Fruit fly (Drosophila melanogaster): Measurements from ENCODE around the gene CG3546.
A peak's percentile ranks its signal among the peaks of the same experiment; 100 is the strongest.

CG3546 gene

DNA sequence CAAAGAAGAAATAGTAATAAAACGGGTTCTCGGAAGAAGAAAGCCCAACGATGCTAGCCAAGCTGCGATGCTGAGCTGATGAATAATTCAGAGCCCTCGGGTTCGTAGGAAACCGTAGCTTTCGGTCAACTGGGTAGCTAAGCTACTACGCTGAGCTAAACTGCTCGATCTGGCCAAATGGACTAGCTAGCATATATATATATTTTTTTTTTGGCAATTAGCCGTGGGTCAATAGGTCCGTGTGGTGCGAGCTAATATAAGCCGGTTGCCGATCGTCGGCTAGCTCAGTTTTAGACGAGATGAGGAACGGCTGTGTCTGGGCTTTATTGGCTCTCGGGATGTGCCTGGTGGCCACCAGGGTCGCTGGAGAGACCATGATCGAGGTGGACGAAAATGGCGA lies at the start of gene CG3546:
Gene CG3546 (plus strand): TSS at position 301 of the 400 bp plus-strand sequence.
- TF ChIP-seq CG17801 (GFP tag; optimal IDR thresholded peaks at IDR 0.05; ENCODE audit: partially characterized antibody), result no peak

DNA sequence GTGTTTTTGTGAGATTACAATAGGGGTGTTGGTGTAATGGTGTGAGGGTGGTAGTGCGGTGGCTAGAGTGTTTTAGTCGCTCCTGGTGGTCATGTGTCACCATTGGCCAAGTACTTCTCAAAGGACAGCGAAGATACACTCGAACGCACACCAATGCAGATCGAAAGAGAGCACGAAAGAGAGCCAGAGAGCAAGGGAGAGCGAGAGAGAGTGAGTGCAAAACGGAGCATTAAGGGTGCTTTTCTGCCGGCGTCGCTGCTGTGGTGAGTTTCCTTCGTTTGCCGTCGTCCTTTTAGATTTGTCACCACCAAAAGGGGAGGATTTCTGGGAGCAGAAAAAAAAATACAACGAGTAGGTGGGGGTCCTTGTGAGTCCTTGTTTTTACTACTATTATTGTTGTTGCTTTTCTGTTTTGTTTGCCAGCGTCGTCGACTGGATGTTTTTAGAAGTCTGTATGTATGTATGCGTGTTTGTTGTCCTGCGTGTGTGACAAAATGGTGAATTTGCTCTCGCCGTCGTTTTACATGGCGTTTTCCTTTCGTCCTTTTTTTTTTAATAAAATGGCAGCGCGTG lies 49.7 kb upstream of the CG3546 start:
- no peak for TF ChIP-seq CG17801 (GFP tag; optimal IDR thresholded peaks at IDR 0.05; ENCODE audit: partially characterized antibody)

DNA sequence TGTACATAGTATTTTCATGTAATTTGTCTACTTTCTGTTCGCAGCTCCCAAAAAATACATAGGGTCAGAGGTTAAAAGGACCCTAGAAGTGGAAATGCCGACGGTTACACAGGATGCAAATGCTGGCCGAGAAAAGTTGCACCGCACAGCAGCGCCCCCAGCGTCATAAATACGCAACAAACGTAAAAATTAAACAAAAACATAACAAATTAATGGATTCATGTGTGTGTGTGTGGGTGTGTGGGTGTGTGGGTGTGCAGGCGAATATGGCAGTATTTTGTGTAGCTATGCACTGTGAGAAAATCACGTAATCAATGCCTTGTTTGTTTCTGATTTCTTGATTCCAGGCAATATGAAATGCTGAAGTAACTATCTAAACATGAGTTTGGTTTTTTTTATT lies 46.3 kb upstream of the CG3546 start:
- TF ChIP-seq CG17801 (GFP tag; optimal IDR thresholded peaks at IDR 0.05; ENCODE audit: partially characterized antibody), result no peak

dm6 chrX:4520879-4521278 lies 37.0 kb upstream of the CG3546 start:
- TF ChIP-seq CG17801 (GFP tag; optimal IDR thresholded peaks at IDR 0.05; ENCODE audit: partially characterized antibody), result no peak

DNA sequence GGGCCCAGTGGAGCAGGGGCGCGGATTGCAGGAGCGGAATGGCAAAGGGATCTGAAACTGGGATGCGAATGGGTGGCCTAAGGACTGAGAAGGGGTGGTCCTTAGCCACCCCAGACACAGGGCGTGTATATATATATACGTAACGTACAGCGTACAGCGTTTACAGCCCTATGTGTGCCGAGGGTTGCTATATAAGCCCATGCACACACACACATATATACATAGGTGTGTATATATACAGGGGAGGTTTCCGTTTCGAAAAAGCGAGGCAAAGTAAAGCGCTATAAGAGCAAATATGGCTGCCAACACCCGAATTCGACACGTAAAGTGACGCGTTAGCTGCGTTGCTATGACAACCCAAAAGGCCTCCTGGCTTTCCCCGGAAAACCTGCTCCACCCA lies 31.1 kb upstream of the CG3546 start:
- TF ChIP-seq CG17801 (GFP tag; optimal IDR thresholded peaks at IDR 0.05; ENCODE audit: partially characterized antibody), result no peak

dm6 chrX:4529909-4530308 lies 28.0 kb upstream of the CG3546 start, which contains the start of gene CG3556:
CG3556 (plus strand) TSS chrX:4530231.
- no peak for TF ChIP-seq CG17801 (GFP tag; optimal IDR thresholded peaks at IDR 0.05; ENCODE audit: partially characterized antibody)

- TF ChIP-seq CG17801 (GFP tag; optimal IDR thresholded peaks at IDR 0.05; ENCODE audit: partially characterized antibody), result no peak
Observed at dm6 chrX:4534002-4534401, 23.9 kb upstream of the CG3546 start.

- peak; percentile 69 for TF ChIP-seq CG17801 (GFP tag; optimal IDR thresholded peaks at IDR 0.05; ENCODE audit: partially characterized antibody)
Observed at dm6 chrX:4540430-4540932, 17.4 kb upstream of the CG3546 start, which contains the start of the genes rb and CHOp24. rb (minus strand) TSS chrX:4540626. CHOp24 (plus strand) TSS chrX:4540908.

dm6 chrX:4542353-4542752 lies 15.5 kb upstream of the CG3546 start, which contains the start of gene CG3568:
CG3568 (plus strand) TSS chrX:4542630.
- no peak for TF ChIP-seq CG17801 (GFP tag; optimal IDR thresholded peaks at IDR 0.05; ENCODE audit: partially characterized antibody)

DNA sequence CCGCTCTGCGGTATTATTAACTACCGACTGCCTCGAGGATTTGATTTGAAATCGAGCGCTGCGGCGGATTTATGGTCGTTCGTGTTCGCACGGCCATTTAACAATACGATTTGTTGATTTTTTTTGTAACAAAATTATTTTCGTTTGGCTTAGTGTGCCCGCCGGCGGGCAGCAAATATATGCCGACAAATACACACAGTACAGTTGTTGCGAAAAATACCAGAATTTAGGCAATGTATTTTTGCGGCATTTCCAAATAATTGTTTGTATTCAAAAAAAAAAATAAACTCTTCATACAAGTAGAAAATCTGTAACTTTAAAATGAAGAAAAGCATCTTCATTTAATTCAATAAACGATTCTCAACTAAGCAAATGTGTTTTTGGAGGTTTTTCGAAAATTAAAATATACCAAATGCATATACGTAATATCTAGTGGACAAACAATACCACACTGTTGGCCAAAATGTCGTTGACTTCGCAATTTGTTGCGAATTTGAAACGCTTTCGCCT lies 9.2 kb upstream of the CG3546 start, which contains the start of the genes Usf and CG15912:
Gene Usf (minus strand): TSS at position 184 of the 510 bp plus-strand sequence.
Gene CG15912 (plus strand): TSS at position 460 of the 510 bp plus-strand sequence.
- TF ChIP-seq CG17801 (GFP tag; optimal IDR thresholded peaks at IDR 0.05; ENCODE audit: partially characterized antibody), result no peak

- TF ChIP-seq CG17801 (GFP tag; optimal IDR thresholded peaks at IDR 0.05; ENCODE audit: partially characterized antibody), result no peak
Observed at dm6 chrX:4551717-4552116, 6.2 kb upstream of the CG3546 start, which contains the start of the genes CG11436 and CG3527. CG11436 (minus strand) TSS chrX:4551878. CG3527 (plus strand) TSS chrX:4551973.

- peak; percentile 58 for TF ChIP-seq CG17801 (GFP tag; optimal IDR thresholded peaks at IDR 0.05; ENCODE audit: partially characterized antibody)
Observed at dm6 chrX:4553999-4554398, 3.9 kb upstream of the CG3546 start, which contains the start of gene CG11444. CG11444 (minus strand) TSS chrX:4554398.

DNA sequence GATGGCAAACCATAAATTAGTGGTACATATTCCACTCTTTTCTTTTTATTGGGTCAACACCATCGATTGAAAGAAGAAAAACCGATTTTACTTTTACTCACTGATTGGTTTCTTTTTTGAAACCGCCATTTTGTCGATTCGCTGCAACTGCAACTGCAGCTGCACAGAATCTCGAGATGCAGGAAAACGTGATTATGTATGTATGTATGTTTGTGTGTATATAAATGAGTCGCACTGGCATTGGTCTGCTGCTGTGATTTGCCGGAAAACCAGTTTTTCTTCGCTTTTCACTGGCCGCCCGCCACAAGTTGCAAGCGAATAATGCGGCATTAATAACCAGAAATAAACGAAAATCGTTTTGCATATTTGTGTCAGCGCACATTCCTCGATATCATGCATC lies 3.2 kb upstream of the CG3546 start:
- TF ChIP-seq CG17801 (GFP tag; optimal IDR thresholded peaks at IDR 0.05; ENCODE audit: partially characterized antibody), result no peak

DNA sequence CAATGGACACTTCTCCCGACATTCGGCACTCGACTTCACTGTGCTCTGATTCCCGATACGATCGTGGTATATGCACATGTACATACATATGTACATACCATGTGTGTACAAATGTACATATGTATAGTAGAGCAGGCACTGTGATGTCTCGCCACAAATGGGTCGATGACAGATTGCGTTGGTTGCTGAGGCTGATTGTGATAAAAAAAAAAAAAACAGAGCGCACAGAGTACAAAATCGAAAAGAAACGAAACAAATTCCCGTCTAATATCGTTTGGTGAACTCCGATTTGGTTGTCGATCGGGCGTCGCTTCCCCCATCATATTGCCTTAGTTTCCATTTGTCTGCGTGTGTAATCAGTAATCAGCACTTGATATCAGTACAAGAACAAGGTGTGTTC lies 2.0 kb upstream of the CG3546 start:
- TF ChIP-seq CG17801 (GFP tag; optimal IDR thresholded peaks at IDR 0.05; ENCODE audit: partially characterized antibody), result no peak

DNA sequence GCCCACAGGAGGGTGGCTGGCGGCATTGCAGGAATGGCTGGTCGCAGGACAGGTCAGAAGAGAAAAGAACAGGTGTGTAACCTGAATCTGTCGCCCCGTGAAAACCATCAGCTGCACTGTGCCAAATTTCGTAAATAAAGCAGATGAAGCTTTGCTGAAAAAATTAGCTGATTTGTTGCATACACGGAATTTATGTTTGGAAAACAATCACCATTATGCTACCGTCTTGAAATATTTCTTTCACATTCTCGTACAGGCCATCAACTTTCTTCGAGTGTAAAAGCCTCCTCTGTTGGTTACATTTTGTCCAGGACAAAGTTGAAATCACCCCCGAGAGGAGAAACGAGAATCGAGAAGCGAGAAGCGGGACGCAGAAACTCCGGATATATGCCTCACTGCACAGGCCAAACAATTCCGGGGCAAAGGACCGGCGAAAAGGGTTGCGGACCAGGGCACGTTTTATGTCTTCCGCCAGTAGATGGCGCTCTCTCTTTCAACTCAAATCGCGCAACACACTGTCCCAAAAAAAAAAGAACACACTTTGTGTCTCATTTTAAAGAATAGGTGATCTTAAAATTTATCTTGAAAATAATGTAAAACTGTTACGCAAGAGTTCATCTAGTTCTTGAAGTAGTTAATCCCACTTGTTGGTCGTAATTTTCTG lies 2.4 kb downstream of the CG3546 start:
- TF ChIP-seq CG17801 (GFP tag; optimal IDR thresholded peaks at IDR 0.05; ENCODE audit: partially characterized antibody), result no peak

DNA sequence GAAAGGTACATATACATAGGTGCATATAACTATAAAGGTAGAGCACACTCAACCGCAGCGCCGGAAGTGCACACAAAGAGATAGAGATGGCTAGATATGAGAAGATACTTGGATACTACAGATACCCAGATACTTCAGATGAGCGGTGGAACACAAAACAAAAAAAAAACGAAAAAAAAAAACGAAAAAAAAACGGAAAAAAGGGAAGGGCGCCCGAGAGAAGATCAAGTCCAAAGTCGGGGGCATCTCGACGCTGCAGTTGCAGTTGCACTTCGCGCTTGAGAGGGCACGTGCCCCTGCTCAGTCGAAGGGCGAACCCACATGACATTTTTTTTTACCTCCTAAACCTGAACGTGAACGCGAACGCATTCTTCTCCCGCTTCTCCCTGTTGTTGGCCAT lies 6.1 kb downstream of the CG3546 start:
- no peak for TF ChIP-seq CG17801 (GFP tag; optimal IDR thresholded peaks at IDR 0.05; ENCODE audit: partially characterized antibody)

Measured in ovary, adult (tissue).